Worm (Caenorhabditis elegans) whole organism, L4/young adult: ENCODE data around the gene his-71.

Experiments
- W03F9.2 ChIP-seq: fragments of 150-350 bp; optimal IDR thresholded peaks from 2 replicates; lab custom pipeline; 2014; ENCODE audit warnings: missing biosample characterization, missing genetic modification characterization
- dao-5 ChIP-seq: sonication (generic microtip); optimal IDR thresholded peaks from 2 replicates; lab custom pipeline; 2016; ENCODE audit warnings: missing genotype, missing genetic modification characterization, moderate library complexity, missing compliant biosample characterization
- him-1 ChIP-seq: sonication (generic microtip); optimal IDR thresholded peaks from 2 replicates; lab custom pipeline; 2016; ENCODE audit warnings: missing genotype, missing genetic modification reagents, missing genetic modification characterization, missing compliant biosample characterization

his-71 gene

ce11 chrX:7982047-7982446 is at the start of gene his-71:
his-71 (minus strand) TSS chrX:7982070.
- TF ChIP-seq him-1: no peak
- no peak for TF ChIP-seq W03F9.2 (tag; lab: Kevin White, UChicago)
- TF ChIP-seq dao-5 (tag; lab: Kevin White, UChicago): no peak

ce11 chrX:8030032-8030431 is 48.2 kb upstream of the his-71 start:
- TF ChIP-seq dao-5 (tag; lab: Kevin White, UChicago) (no peak), W03F9.2 (tag; lab: Kevin White, UChicago) (no peak), him-1 (no peak)

ce11 chrX:8029080-8029479 is 47.2 kb upstream of the his-71 start, which contains the start of gene C34D10.1:
C34D10.1 (plus strand) TSS chrX:8029479.
- TF ChIP-seq him-1 (peak; percentile 17), dao-5 (tag; lab: Kevin White, UChicago) (no peak), W03F9.2 (tag; lab: Kevin White, UChicago) (no peak)

ce11 chrX:8027509-8027908 is 45.6 kb upstream of the his-71 start:
- no peak for TF ChIP-seq dao-5 (tag; lab: Kevin White, UChicago)
- no peak for TF ChIP-seq him-1
- TF ChIP-seq W03F9.2 (tag; lab: Kevin White, UChicago): no peak

ce11 chrX:8026709-8027108 is 44.8 kb upstream of the his-71 start:
- no peak for TF ChIP-seq him-1
- no peak for TF ChIP-seq dao-5 (tag; lab: Kevin White, UChicago)
- no peak for TF ChIP-seq W03F9.2 (tag; lab: Kevin White, UChicago)

- TF ChIP-seq W03F9.2 (tag; lab: Kevin White, UChicago): no peak
- no peak for TF ChIP-seq dao-5 (tag; lab: Kevin White, UChicago)
- no peak for TF ChIP-seq him-1
These were observed 40.9 kb upstream of the his-71 start for ce11 chrX:8022728-8023127.

- TF ChIP-seq dao-5 (tag; lab: Kevin White, UChicago): no peak
- TF ChIP-seq him-1: peak; percentile 89
- no peak for TF ChIP-seq W03F9.2 (tag; lab: Kevin White, UChicago)
These were observed 39.7 kb upstream of the his-71 start for ce11 chrX:8021609-8022008.

ce11 chrX:8019665-8020064 is 37.8 kb upstream of the his-71 start:
- TF ChIP-seq W03F9.2 (tag; lab: Kevin White, UChicago) (peak; percentile 2), him-1 (peak; percentile 86), dao-5 (tag; lab: Kevin White, UChicago) (peak; percentile 16)

ce11 chrX:8018441-8018840 is 36.6 kb upstream of the his-71 start:
- TF ChIP-seq dao-5 (tag; lab: Kevin White, UChicago): peak; percentile 2
- no peak for TF ChIP-seq him-1

- TF ChIP-seq him-1: no peak
- TF ChIP-seq dao-5 (tag; lab: Kevin White, UChicago): no peak
- TF ChIP-seq W03F9.2 (tag; lab: Kevin White, UChicago): no peak
These were observed 35.9 kb upstream of the his-71 start, which contains the start of gene C34D10.5 for ce11 chrX:8017759-8018158. C34D10.5 (plus strand) TSS chrX:8018027.

ce11 chrX:8017305-8017704 is 35.4 kb upstream of the his-71 start:
- TF ChIP-seq him-1 (peak; percentile 58), dao-5 (tag; lab: Kevin White, UChicago) (no peak), W03F9.2 (tag; lab: Kevin White, UChicago) (no peak)

ce11 chrX:8015889-8016288 is 34.0 kb upstream of the his-71 start:
- TF ChIP-seq W03F9.2 (tag; lab: Kevin White, UChicago) (no peak), dao-5 (tag; lab: Kevin White, UChicago) (no peak), him-1 (peak; percentile 0)

- TF ChIP-seq W03F9.2 (tag; lab: Kevin White, UChicago) (no peak), him-1 (no peak), dao-5 (tag; lab: Kevin White, UChicago) (no peak)
These were observed 32.6 kb upstream of the his-71 start, which contains the start of gene unk-1 for ce11 chrX:8014407-8015003. unk-1 (plus strand) TSS chrX:8014983.

- TF ChIP-seq dao-5 (tag; lab: Kevin White, UChicago) (no peak), W03F9.2 (tag; lab: Kevin White, UChicago) (no peak), him-1 (no peak)
These were observed 28.8 kb upstream of the his-71 start for ce11 chrX:8010652-8011051.

ce11 chrX:8005967-8006366 is 24.1 kb upstream of the his-71 start:
- TF ChIP-seq dao-5 (tag; lab: Kevin White, UChicago): no peak
- no peak for TF ChIP-seq him-1
- no peak for TF ChIP-seq W03F9.2 (tag; lab: Kevin White, UChicago)
